Fruit fly (Drosophila melanogaster): ENCODE measurements around the gene Uba5.

- TF ChIP-seq Hr78 (GFP tag; optimal IDR thresholded peaks at IDR 0.05) (no peak), Vsx2 (GFP tag; optimal IDR thresholded peaks at IDR 0.05; ENCODE audit: partially characterized antibody) (no peak), Hnf4 (GFP tag; optimal IDR thresholded peaks at IDR 0.05) (no peak), CG32264 (GFP tag; optimal IDR thresholded peaks at IDR 0.05) (no peak), psq (GFP tag; optimal IDR thresholded peaks at IDR 0.05) (no peak), usp (GFP tag; optimal IDR thresholded peaks at IDR 0.05) (no peak), Mio (GFP tag; optimal IDR thresholded peaks at IDR 0.05) (no peak), dmrt93B (GFP tag; optimal IDR thresholded peaks at IDR 0.05) (no peak), lola (GFP tag; optimal IDR thresholded peaks at IDR 0.05) (no peak), Abd-B (GFP tag; optimal IDR thresholded peaks at IDR 0.05) (no peak), CG9705 (GFP tag; optimal IDR thresholded peaks at IDR 0.05) (no peak), pan (optimal IDR thresholded peaks at IDR 0.05) (no peak), dsf (GFP tag; optimal IDR thresholded peaks at IDR 0.05; ENCODE audit: borderline replicate concordance) (no peak)
These were observed 24.1 kb upstream of the Uba5 start, which contains the start of gene CG43155 for dm6 chrX:11458912-11459836.
